Fruit fly (Drosophila melanogaster): ENCODE data around the gene CG8191.

- TF ChIP-seq Abd-B (GFP tag; optimal IDR thresholded peaks at IDR 0.05), result no peak
- TF ChIP-seq psq (GFP tag; optimal IDR thresholded peaks at IDR 0.05), result no peak
- TF ChIP-seq lola (GFP tag; optimal IDR thresholded peaks at IDR 0.05), result no peak
- no peak for TF ChIP-seq Hr78 (GFP tag; optimal IDR thresholded peaks at IDR 0.05)
- no peak for TF ChIP-seq CrebA (GFP tag; optimal IDR thresholded peaks at IDR 0.05; ENCODE audit: borderline replicate concordance)
- no peak for TF ChIP-seq h (GFP tag; optimal IDR thresholded peaks at IDR 0.05)
- no peak for TF ChIP-seq sv (GFP tag; optimal IDR thresholded peaks at IDR 0.05)
These were observed 30.7 kb downstream of the CG8191 start, which contains the start of gene Polr3A for dm6 chrX:15762723-15763122.
